Worm (Caenorhabditis elegans): Measurements from ENCODE around the gene srv-27.
"Not testable (repeated sequence)": the region's sequence is repeated elsewhere in the genome, so short reads cannot be mapped to it uniquely, and the experiment has no call there.

Gene srv-27

ce11 chrIV:6263244-6263643, 34.9 kb downstream of the srv-27 start, which contains the start of gene srv-28:
srv-28 (minus strand) TSS chrIV:6263344.
- TF ChIP-seq lin-39 (tag; optimal IDR thresholded peaks at IDR 0.05), result no peak

ce11 chrIV:6259732-6260131, 38.4 kb downstream of the srv-27 start, which contains the start of gene nlp-16:
nlp-16 (minus strand) TSS chrIV:6259832.
- TF ChIP-seq nhr-25 (tag; optimal IDR thresholded peaks at IDR 0.05) (no peak), nhr-237 (tag; optimal IDR thresholded peaks at IDR 0.05) (no peak), unc-39 (tag; optimal IDR thresholded peaks at IDR 0.05) (no peak), pha-4 (tag; optimal IDR thresholded peaks at IDR 0.05) (no peak), tbx-2 (tag; optimal IDR thresholded peaks at IDR 0.05) (no peak), nhr-67 (tag; optimal IDR thresholded peaks at IDR 0.05) (no peak), ZK546.5 (tag; optimal IDR thresholded peaks at IDR 0.05) (no peak), mdl-1 (tag; optimal IDR thresholded peaks at IDR 0.05) (no peak), R02D3.7 (tag; optimal IDR thresholded peaks at IDR 0.05) (no peak)

ce11 chrIV:6258967-6259366, 39.2 kb downstream of the srv-27 start:
- TF ChIP-seq ceh-9 (tag; optimal IDR thresholded peaks at IDR 0.05), result no peak
- TF ChIP-seq fos-1 (tag; optimal IDR thresholded peaks at IDR 0.05), result no peak
- no peak for TF ChIP-seq nhr-43 (tag; optimal IDR thresholded peaks at IDR 0.05; ENCODE audit: poor library complexity, severe bottlenecking)
- TF ChIP-seq unc-39 (tag; optimal IDR thresholded peaks at IDR 0.05), result no peak
- TF ChIP-seq elt-3 (tag; optimal IDR thresholded peaks at IDR 0.05), result no peak
- no peak for TF ChIP-seq skn-1 (tag; optimal IDR thresholded peaks at IDR 0.05)
- no peak for TF ChIP-seq eor-1 (tag; optimal IDR thresholded peaks at IDR 0.05)

ce11 chrIV:6254635-6255034, 43.5 kb downstream of the srv-27 start, which contains the start of gene T13A10.64:
T13A10.64 (plus strand) TSS chrIV:6254935.
- TF ChIP-seq ztf-11 (tag; optimal IDR thresholded peaks at IDR 0.05) (no peak), fos-1 (tag; optimal IDR thresholded peaks at IDR 0.05) (no peak), pqm-1 (tag; optimal IDR thresholded peaks at IDR 0.05) (no peak), nhr-25 (tag; optimal IDR thresholded peaks at IDR 0.05) (no peak), unc-39 (tag; optimal IDR thresholded peaks at IDR 0.05) (no peak), ceh-82 (tag; optimal IDR thresholded peaks at IDR 0.05) (no peak), elt-2 (tag; optimal IDR thresholded peaks at IDR 0.05) (no peak), nhr-76 (tag; optimal IDR thresholded peaks at IDR 0.05) (no peak), lin-39 (tag; optimal IDR thresholded peaks at IDR 0.05) (no peak), ceh-16 (tag; optimal IDR thresholded peaks at IDR 0.05) (no peak), aly-2 (tag; optimal IDR thresholded peaks at IDR 0.05) (no peak), nhr-77 (tag; optimal IDR thresholded peaks at IDR 0.05) (no peak), nhr-11 (tag; optimal IDR thresholded peaks at IDR 0.05) (no peak), snpc-4 (tag; optimal IDR thresholded peaks at IDR 0.05) (no peak), lsy-12 (tag; optimal IDR thresholded peaks at IDR 0.05) (no peak), skn-1 (tag; optimal IDR thresholded peaks at IDR 0.05) (no peak), ama-1 (optimal IDR thresholded peaks at IDR 0.05) (no peak), R02D3.7 (tag; optimal IDR thresholded peaks at IDR 0.05) (no peak), eor-1 (tag; optimal IDR thresholded peaks at IDR 0.05) (no peak), mml-1 (tag; optimal IDR thresholded peaks at IDR 0.05) (no peak)

- TF ChIP-seq tbx-2, snpc-4, egl-27 (tag; optimal IDR thresholded peaks at IDR 0.05): not testable (repeated sequence)
Measured at ce11 chrIV:6253000-6253399, 45.2 kb downstream of the srv-27 start, which contains the start of gene T13A10.2. T13A10.2 (plus strand) TSS chrIV:6253300.

ce11 chrIV:6249591-6249990, 48.6 kb downstream of the srv-27 start, which contains the start of gene F58F9.1:
F58F9.1 (plus strand) TSS chrIV:6249841.
- no peak for TF ChIP-seq nhr-23 (tag; optimal IDR thresholded peaks at IDR 0.05)
- no peak for TF ChIP-seq nhr-11 (tag; optimal IDR thresholded peaks at IDR 0.05)
- TF ChIP-seq snpc-4 (tag; optimal IDR thresholded peaks at IDR 0.05), result no peak
- peak; percentile 36 for TF ChIP-seq lin-39 (tag; optimal IDR thresholded peaks at IDR 0.05)
- TF ChIP-seq tbx-2 (tag; optimal IDR thresholded peaks at IDR 0.05), result no peak
- TF ChIP-seq nfya-1 (tag; optimal IDR thresholded peaks at IDR 0.05; ENCODE audit: insufficient read depth), result peak; percentile 19
- TF ChIP-seq ceh-9 (tag; optimal IDR thresholded peaks at IDR 0.05), result no peak
